Fruit fly (Drosophila melanogaster): ENCODE measurements around the gene emei.

Gene emei

dm6 chr3L:11118627-11119395 lies 9.3 kb downstream of the emei start (continued):
- peak; percentile 63 for TF ChIP-seq run (tag; optimal IDR thresholded peaks at IDR 0.05)
- no peak for TF ChIP-seq CG8765 (GFP tag; IDR thresholded peaks at IDR 0.05)
- peak; percentile 91 for TF ChIP-seq CG18599 (GFP tag; optimal IDR thresholded peaks at IDR 0.05)
- TF ChIP-seq hkb (optimal IDR thresholded peaks at IDR 0.05): no peak
- peak; percentile 85 for TF ChIP-seq hkb (GFP tag; IDR thresholded peaks at IDR 0.05)
- no peak for TF ChIP-seq luna (GFP tag; optimal IDR thresholded peaks at IDR 0.05)
- peak; percentile 42 for TF ChIP-seq Atf3 (GFP tag; optimal IDR thresholded peaks at IDR 0.05)
- TF ChIP-seq Dip2 (GFP tag; IDR thresholded peaks at IDR 0.05): no peak
- peak; percentile 31; the same call in 1 of the 2 replicates for TF ChIP-seq ranshi (GFP tag; IDR thresholded peaks at IDR 0.05)
- TF ChIP-seq CG11093 (GFP tag; IDR thresholded peaks at IDR 0.05): no peak; the same call in 2 of the 3 replicates
- peak; percentile 84 for TF ChIP-seq CHES-1-like (GFP tag; optimal IDR thresholded peaks at IDR 0.05)
- peak; percentile 37 for TF ChIP-seq salm (tag; optimal IDR thresholded peaks at IDR 0.05)
- peak; percentile 82 for TF ChIP-seq sqz (GFP tag; optimal IDR thresholded peaks at IDR 0.05)
- TF ChIP-seq da (GFP tag; optimal IDR thresholded peaks at IDR 0.05): peak; percentile 6
- peak; percentile 98 for TF ChIP-seq chinmo (GFP tag; IDR thresholded peaks at IDR 0.05; ENCODE audit: partially characterized antibody)
- peak in 1 of 3 experiments; percentile 18 for TF ChIP-seq lola (GFP tag; optimal IDR thresholded peaks at IDR 0.05)
- no peak for TF ChIP-seq CG9437 (GFP tag; optimal IDR thresholded peaks at IDR 0.05)
- no peak for TF ChIP-seq ap (GFP tag; IDR thresholded peaks at IDR 0.05)
- no peak for TF ChIP-seq Sin3A (optimal IDR thresholded peaks at IDR 0.05)
- TF ChIP-seq HLH3B (GFP tag; IDR thresholded peaks at IDR 0.05): peak; percentile 33; the same call in 1 of the 2 replicates
- peak; percentile 82 for TF ChIP-seq pfk (GFP tag; optimal IDR thresholded peaks at IDR 0.05)
- no peak for TF ChIP-seq CG10321 (GFP tag; IDR thresholded peaks at IDR 0.05)
- TF ChIP-seq corto (GFP tag; optimal IDR thresholded peaks at IDR 0.05): peak; percentile 74
- TF ChIP-seq NC2β (GFP tag; optimal IDR thresholded peaks at IDR 0.05): peak; percentile 81
- TF ChIP-seq Med (GFP tag): peak; percentile 92
- peak; percentile 89 for TF ChIP-seq rib (GFP tag; IDR thresholded peaks at IDR 0.05)
- peak; percentile 48; the same call in 1 of the 3 replicates for TF ChIP-seq CG14050 (GFP tag; IDR thresholded peaks at IDR 0.05)
- TF ChIP-seq croc (GFP tag; conservative IDR thresholded peaks at IDR 0.05): no peak
- TF ChIP-seq jing (GFP tag; optimal IDR thresholded peaks at IDR 0.05): no peak
- TF ChIP-seq stwl (tag; optimal IDR thresholded peaks at IDR 0.05): peak; percentile 47
- TF ChIP-seq CG11456 (GFP tag; IDR thresholded peaks at IDR 0.05): peak; percentile 81; the same call in 2 of the 3 replicates
- peak; percentile 95 for TF ChIP-seq CG4328 (GFP tag; optimal IDR thresholded peaks at IDR 0.05)
- no peak for TF ChIP-seq GATAe (GFP tag; conservative IDR thresholded peaks at IDR 0.05)
- TF ChIP-seq Spps (tag; optimal IDR thresholded peaks at IDR 0.05): peak; percentile 44
- peak; percentile 25 for TF ChIP-seq phol (tag; optimal IDR thresholded peaks at IDR 0.05)
- TF ChIP-seq CG1024 (GFP tag; IDR thresholded peaks at IDR 0.05): peak; percentile 68; the same call in 1 of the 2 replicates
- peak; percentile 55 for TF ChIP-seq cwo (GFP tag; optimal IDR thresholded peaks at IDR 0.05)
- peak; percentile 85 for TF ChIP-seq sug (tag; optimal IDR thresholded peaks at IDR 0.05)
- peak; percentile 99 for TF ChIP-seq cg (GFP tag; optimal IDR thresholded peaks at IDR 0.05)
- no peak for TF ChIP-seq Oli (tag; optimal IDR thresholded peaks at IDR 0.05)
- peak; percentile 74 for TF ChIP-seq CG8089 (GFP tag; optimal IDR thresholded peaks at IDR 0.05)
- peak; percentile 58 for TF ChIP-seq Hand (GFP tag; optimal IDR thresholded peaks at IDR 0.05)
- peak; percentile 75; the same call in 1 of the 2 replicates for TF ChIP-seq vvl (GFP tag; IDR thresholded peaks at IDR 0.05)
- peak; percentile 35 for TF ChIP-seq HmgD (GFP tag; optimal IDR thresholded peaks at IDR 0.05)
- TF ChIP-seq CG2875 (GFP tag; optimal IDR thresholded peaks at IDR 0.05): peak; percentile 84
- peak; percentile 64; the same call in 1 of the 3 replicates for TF ChIP-seq CG17361 (GFP tag; IDR thresholded peaks at IDR 0.05)
- TF ChIP-seq Atf6 (GFP tag; IDR thresholded peaks at IDR 0.05): peak; percentile 81
- peak; percentile 88 for TF ChIP-seq CG15696 (tag; optimal IDR thresholded peaks at IDR 0.05)
- no peak for TF ChIP-seq CG7963 (GFP tag; IDR thresholded peaks at IDR 0.05; ENCODE audit: partially characterized antibody)
